Fruit fly (Drosophila melanogaster) whole organism, prepupa: ENCODE data around the gene slp1.
A peak's percentile ranks its signal among the peaks of the same experiment; 100 is the strongest.

ENCODE experiments used
- Blimp-1 ChIP-seq: fragments of 200-800 bp; sonication (Bioruptor generic); optimal IDR thresholded peaks from 3 replicates; lab custom pipeline; 2017; ENCODE audit warnings: missing biosample characterization, missing genetic modification characterization, mild to moderate bottlenecking, moderate library complexity, missing genetic modification reagents
- CG10631 ChIP-seq: fragments of 200-800 bp; sonication (Bioruptor generic); optimal IDR thresholded peaks from 2 replicates; lab custom pipeline; 2016; ENCODE audit warnings: missing biosample characterization, missing genetic modification characterization
- CG11294 ChIP-seq: fragments of 200-800 bp; sonication (Bioruptor generic); IDR thresholded peaks from 2 replicates; pipeline ENCODE4 v1.3.6; 2022; ENCODE audit warnings: missing biosample characterization, missing genetic modification characterization
- CG11762 ChIP-seq: fragments of 200-800 bp; sonication (Bioruptor generic); optimal IDR thresholded peaks from 3 replicates; lab custom pipeline; 2016; ENCODE audit warnings: missing biosample characterization, missing genetic modification characterization; ENCODE audit not compliant: insufficient read depth
- CG11902 ChIP-seq: fragments of 200-800 bp; sonication (Bioruptor generic); optimal IDR thresholded peaks from 3 replicates; lab custom pipeline; 2016; ENCODE audit warnings: missing biosample characterization, missing genetic modification characterization
- CG15336 ChIP-seq: fragments of 200-800 bp; sonication (Bioruptor generic); IDR thresholded peaks from 2 replicates; pipeline ENCODE4 v1.3.6; 2022; ENCODE audit warnings: missing biosample characterization, missing genetic modification characterization
- CG1621 ChIP-seq: fragments of 200-800 bp; sonication (Bioruptor generic); optimal IDR thresholded peaks from 3 replicates; lab custom pipeline; 2018; ENCODE audit warnings: missing biosample characterization, mild to moderate bottlenecking, missing genetic modification characterization
- CG16779 ChIP-seq: fragments of 200-800 bp; sonication (Bioruptor generic); optimal IDR thresholded peaks from 3 replicates; lab custom pipeline; 2017; ENCODE audit warnings: missing biosample characterization, mild to moderate bottlenecking, missing genetic modification characterization
- CG3032 ChIP-seq: fragments of 200-800 bp; optimal IDR thresholded peaks from 2 replicates; lab custom pipeline; 2019; ENCODE audit warnings: missing biosample characterization, mild to moderate bottlenecking, missing genetic modification characterization, moderate library complexity
- CG31627 ChIP-seq: fragments of 200-800 bp; sonication (Bioruptor generic); optimal IDR thresholded peaks from 3 replicates; lab custom pipeline; 2016; ENCODE audit warnings: missing biosample characterization, missing genetic modification characterization
- CG32006 ChIP-seq: fragments of 200-800 bp; sonication (Bioruptor generic); optimal IDR thresholded peaks from 3 replicates; lab custom pipeline; 2017; ENCODE audit warnings: missing biosample characterization, mild to moderate bottlenecking, missing genetic modification characterization
- CG34406 ChIP-seq: fragments of 200-800 bp; sonication (Bioruptor generic); optimal IDR thresholded peaks from 3 replicates; lab custom pipeline; 2016; ENCODE audit warnings: missing biosample characterization, missing genetic modification characterization
- CG3919 ChIP-seq: fragments of 200-800 bp; sonication (Bioruptor generic); optimal IDR thresholded peaks from 3 replicates; lab custom pipeline; 2016; ENCODE audit warnings: missing biosample characterization, missing genetic modification characterization
- CG4318 ChIP-seq: fragments of 200-800 bp; sonication (Bioruptor generic); optimal IDR thresholded peaks from 3 replicates; lab custom pipeline; 2017; ENCODE audit warnings: missing biosample characterization, mild to moderate bottlenecking, missing genetic modification characterization
- CG6163 ChIP-seq: fragments of 200-800 bp; sonication (Bioruptor generic); IDR thresholded peaks from 3 replicates; pipeline ENCODE4 v1.3.6; 2022; ENCODE audit warnings: missing biosample characterization, missing genetic modification characterization
- CG6808 ChIP-seq: fragments of 200-800 bp; sonication (Bioruptor generic); optimal IDR thresholded peaks from 3 replicates; lab custom pipeline; 2017; ENCODE audit warnings: missing biosample characterization, missing genetic modification characterization, mild to moderate bottlenecking, moderate library complexity, missing genetic modification reagents
- CG6854 ChIP-seq: fragments of 200-800 bp; sonication (Bioruptor generic); optimal IDR thresholded peaks from 2 replicates; lab custom pipeline; 2017; ENCODE audit warnings: missing biosample characterization, mild to moderate bottlenecking, missing genetic modification characterization
- CG7368 ChIP-seq: fragments of 200-800 bp; sonication (Bioruptor generic); optimal IDR thresholded peaks from 3 replicates; lab custom pipeline; 2016; ENCODE audit warnings: missing biosample characterization, missing genetic modification characterization
- CG8119 ChIP-seq: fragments of 200-800 bp; sonication (Bioruptor generic); IDR thresholded peaks from 3 replicates; pipeline ENCODE4 v1.3.6; 2022; ENCODE audit warnings: missing biosample characterization, missing genetic modification characterization
- CG8319 ChIP-seq: fragments of 200-800 bp; sonication (Bioruptor generic); optimal IDR thresholded peaks from 3 replicates; lab custom pipeline; 2016; ENCODE audit warnings: missing biosample characterization, missing genetic modification characterization
- CG8632 ChIP-seq: fragments of 200-800 bp; sonication (Bioruptor generic); optimal IDR thresholded peaks from 3 replicates; lab custom pipeline; 2016; ENCODE audit warnings: missing biosample characterization, missing genetic modification characterization
- Eip75B ChIP-seq: fragments of 200-800 bp; sonication (Bioruptor generic); optimal IDR thresholded peaks from 3 replicates; lab custom pipeline; 2016; ENCODE audit warnings: missing biosample characterization, missing genetic modification characterization
- Eip78C ChIP-seq: fragments of 200-800 bp; sonication (Bioruptor generic); peaks from one replicate; lab custom pipeline; 2016; ENCODE audit warnings: missing biosample characterization, missing genetic modification characterization
- Ets21C ChIP-seq: fragments of 200-800 bp; sonication (Bioruptor generic); optimal IDR thresholded peaks from 3 replicates; lab custom pipeline; 2016; ENCODE audit warnings: missing biosample characterization, missing genetic modification characterization
- Ets96B ChIP-seq: fragments of 200-800 bp; optimal IDR thresholded peaks from 2 replicates; lab custom pipeline; 2019; ENCODE audit warnings: missing biosample characterization, mild to moderate bottlenecking, missing genetic modification characterization, moderate library complexity
- Gug ChIP-seq: fragments of 200-800 bp; sonication (Bioruptor generic); IDR thresholded peaks from 2 replicates; pipeline ENCODE4 v1.3.6; 2022; ENCODE audit warnings: missing biosample characterization, missing genetic modification characterization
- Hr38 ChIP-seq: sonication (Bioruptor generic); optimal IDR thresholded peaks from 2 replicates; lab custom pipeline; 2016; ENCODE audit warnings: missing biosample characterization, missing genetic modification characterization
- Hr39 ChIP-seq: fragments of 200-800 bp; sonication (Bioruptor generic); optimal IDR thresholded peaks from 2 replicates; lab custom pipeline; 2016; ENCODE audit warnings: missing biosample characterization, missing genetic modification characterization
- Hr4 ChIP-seq: fragments of 200-800 bp; sonication (Bioruptor generic); optimal IDR thresholded peaks from 3 replicates; lab custom pipeline; 2016; ENCODE audit warnings: missing biosample characterization, missing genetic modification characterization
- Lpt ChIP-seq: fragments of 200-800 bp; sonication (Bioruptor generic); optimal IDR thresholded peaks from 3 replicates; lab custom pipeline; 2016; ENCODE audit warnings: missing biosample characterization, missing genetic modification characterization
- Met ChIP-seq: fragments of 200-800 bp; sonication (Bioruptor generic); optimal IDR thresholded peaks from 3 replicates; lab custom pipeline; 2016; ENCODE audit warnings: missing biosample characterization, missing genetic modification characterization
- OdsH ChIP-seq: fragments of 200-800 bp; sonication (Bioruptor generic); optimal IDR thresholded peaks from 3 replicates; lab custom pipeline; 2016; ENCODE audit warnings: missing biosample characterization, missing genetic modification characterization
- Smox ChIP-seq: fragments of 200-800 bp; sonication (Bioruptor generic); optimal IDR thresholded peaks from 3 replicates; lab custom pipeline; 2016; ENCODE audit warnings: missing biosample characterization, missing genetic modification characterization
- Sox102F ChIP-seq: fragments of 200-800 bp; sonication (Bioruptor generic); optimal IDR thresholded peaks from 2 replicates; lab custom pipeline; 2016; ENCODE audit warnings: missing biosample characterization, mild to moderate bottlenecking, missing genetic modification characterization
- Sox14 ChIP-seq: fragments of 200-800 bp; sonication (Bioruptor generic); optimal IDR thresholded peaks from 3 replicates; lab custom pipeline; 2016; ENCODE audit warnings: missing biosample characterization, missing genetic modification characterization
- Sox15 ChIP-seq: fragments of 200-800 bp; sonication (Bioruptor generic); optimal IDR thresholded peaks from 3 replicates; lab custom pipeline; 2016; ENCODE audit warnings: missing biosample characterization, missing genetic modification characterization
- cyc ChIP-seq: fragments of 200-800 bp; sonication (Bioruptor generic); optimal IDR thresholded peaks from 3 replicates; lab custom pipeline; 2016; ENCODE audit warnings: missing biosample characterization, missing genetic modification characterization
- dac ChIP-seq: fragments of 200-800 bp; sonication (Bioruptor generic); optimal IDR thresholded peaks from 2 replicates; lab custom pipeline; 2017; ENCODE audit warnings: missing biosample characterization, mild to moderate bottlenecking, missing genetic modification characterization
- dsx ChIP-seq: fragments of 200-800 bp; optimal IDR thresholded peaks from 3 replicates; lab custom pipeline; 2019; ENCODE audit warnings: missing biosample characterization, mild to moderate bottlenecking, missing genetic modification characterization, moderate library complexity; ENCODE audit not compliant: poor library complexity, severe bottlenecking
- eg ChIP-seq: fragments of 200-800 bp; sonication (Bioruptor generic); IDR thresholded peaks from 3 replicates; pipeline ENCODE4 v1.3.6; 2022; ENCODE audit warnings: missing biosample characterization, missing genetic modification characterization
- esn ChIP-seq: fragments of 200-800 bp; sonication (Bioruptor generic); optimal IDR thresholded peaks from 2 replicates; lab custom pipeline; 2016; ENCODE audit warnings: missing biosample characterization, mild to moderate bottlenecking, missing genetic modification characterization, moderate library complexity
- fd59A ChIP-seq: fragments of 200-800 bp; sonication (Bioruptor generic); optimal IDR thresholded peaks from 2 replicates; lab custom pipeline; 2017; ENCODE audit warnings: missing biosample characterization, mild to moderate bottlenecking, missing genetic modification characterization, missing genetic modification reagents
- fd85E ChIP-seq: fragments of 200-800 bp; sonication (Bioruptor generic); optimal IDR thresholded peaks from 3 replicates; lab custom pipeline; 2016; ENCODE audit warnings: missing biosample characterization, missing genetic modification characterization
- pdm3 ChIP-seq: fragments of 200-800 bp; sonication (Bioruptor generic); optimal IDR thresholded peaks from 3 replicates; lab custom pipeline; 2016; ENCODE audit warnings: missing biosample characterization, missing genetic modification characterization
- salr ChIP-seq, 2 experiments: fragments of 200-800 bp; sonication (Bioruptor generic); optimal IDR thresholded peaks; 3 replicates each; lab custom pipeline; 2016 to 2018; ENCODE audit warnings: missing biosample characterization in 2 of 2, missing genetic modification characterization in 2 of 2, mild to moderate bottlenecking in 1 of 2
- spab ChIP-seq: fragments of 200-800 bp; sonication (Bioruptor generic); optimal IDR thresholded peaks from 2 replicates; lab custom pipeline; 2017; ENCODE audit warnings: missing biosample characterization, mild to moderate bottlenecking, missing genetic modification characterization, missing genetic modification reagents
- ss ChIP-seq, 2 experiments: fragments of 200-800 bp; sonication (Bioruptor generic); optimal IDR thresholded peaks; 2 replicates in 1 of 2; 3 replicates in 1 of 2; lab custom pipeline; 2017 to 2018; ENCODE audit warnings: mild to moderate bottlenecking in 2 of 2, missing biosample characterization in 2 of 2, missing genetic modification characterization in 2 of 2, moderate library complexity in 1 of 2
- svp ChIP-seq: fragments of 200-800 bp; sonication (Bioruptor generic); peaks from one replicate; lab custom pipeline; 2016; ENCODE audit warnings: missing biosample characterization, missing genetic modification characterization
- topi ChIP-seq: fragments of 200-800 bp; sonication (Bioruptor generic); optimal IDR thresholded peaks from 3 replicates; lab custom pipeline; 2016; ENCODE audit warnings: missing biosample characterization, missing genetic modification characterization
- vri ChIP-seq: fragments of 200-800 bp; sonication (Bioruptor generic); optimal IDR thresholded peaks from 3 replicates; lab custom pipeline; 2016; ENCODE audit warnings: missing biosample characterization, mild to moderate bottlenecking, missing genetic modification characterization

slp1 gene

DNA sequence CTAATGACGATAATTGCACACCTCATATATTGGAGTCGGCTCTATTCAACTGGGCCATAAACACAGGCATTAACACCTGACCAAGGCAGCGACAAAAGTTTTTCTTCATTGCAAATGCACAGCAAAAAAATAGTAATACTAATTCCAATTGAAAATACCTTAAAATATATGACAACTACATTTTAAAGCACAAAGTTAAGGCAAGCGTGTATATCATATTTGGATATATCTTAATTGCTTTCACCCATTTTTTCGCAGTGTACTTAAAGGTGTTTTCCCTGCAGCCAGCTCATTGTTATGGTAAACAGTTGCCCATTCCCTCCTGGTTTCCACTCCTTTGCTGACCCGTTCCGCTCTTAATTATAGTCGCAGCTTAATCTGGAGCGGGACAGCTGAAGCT lies 15.5 kb downstream of the slp1 start (continued):
- no peak for TF ChIP-seq CG11294 (GFP tag; lab: Robert Waterston, UW)
- TF ChIP-seq Blimp-1 (GFP tag; lab: Kevin White, UChicago): no peak
- no peak for TF ChIP-seq Hr39
- no peak for TF ChIP-seq CG11902
- TF ChIP-seq Hr4 (GFP tag; lab: Kevin White, UChicago): no peak
- TF ChIP-seq OdsH (GFP tag; lab: Kevin White, UChicago): no peak
- no peak for TF ChIP-seq CG11762 (GFP tag; lab: Kevin White, UChicago)

DNA sequence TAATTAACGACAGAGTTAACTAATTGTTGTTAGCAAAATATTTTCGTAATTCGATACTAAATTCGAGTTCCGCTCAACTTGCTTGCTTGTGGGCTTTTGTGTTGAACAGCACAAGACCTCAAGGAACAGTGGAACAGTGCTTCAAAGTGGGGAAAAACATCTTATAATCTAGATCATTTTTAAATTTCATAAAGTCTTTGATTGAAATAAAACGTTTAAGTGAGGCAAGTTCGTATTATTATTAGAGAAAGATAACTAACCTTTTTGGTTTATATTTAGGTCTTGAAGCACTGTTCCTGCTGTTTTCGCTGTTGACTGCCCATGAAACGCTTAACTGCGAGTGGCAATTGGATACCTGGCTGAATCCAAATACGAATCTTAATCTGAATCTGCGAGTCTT lies 18.7 kb downstream of the slp1 start:
- TF ChIP-seq CG8632 (GFP tag; lab: Kevin White, UChicago) (no peak), CG6808 (GFP tag; lab: Kevin White, UChicago) (no peak), CG8319 (GFP tag; lab: Kevin White, UChicago) (no peak), Ets21C (GFP tag; lab: Kevin White, UChicago) (peak; percentile 24), Eip75B (peak; percentile 11), CG1621 (tag; lab: Kevin White, UChicago) (no peak), CG34406 (peak; percentile 33), spab (GFP tag; lab: Kevin White, UChicago) (no peak), CG15336 (no peak), Met (GFP tag; lab: Kevin White, UChicago) (no peak), dac (GFP tag; lab: Kevin White, UChicago) (no peak), Sox14 (peak; percentile 28), eg (GFP tag; lab: Robert Waterston, UW) (no peak), svp (no peak), Sox15 (GFP tag; lab: Kevin White, UChicago) (no peak), Lpt (GFP tag; lab: Kevin White, UChicago) (no peak), salr (GFP tag; optimal IDR thresholded peaks at IDR 0.05; lab: Kevin White, UChicago) (no peak), Hr4 (GFP tag; lab: Kevin White, UChicago) (no peak), Gug (no peak), ss (GFP tag; optimal IDR thresholded peaks at IDR 0.05; lab: Kevin White, UChicago) (no peak), CG7368 (GFP tag; lab: Kevin White, UChicago) (no peak), topi (GFP tag; lab: Kevin White, UChicago) (no peak), Sox102F (GFP tag; lab: Kevin White, UChicago) (peak; percentile 53), Hr38 (no peak), fd59A (GFP tag; lab: Kevin White, UChicago) (no peak), Ets96B (tag; lab: Kevin White, UChicago) (no peak), Blimp-1 (GFP tag; lab: Kevin White, UChicago) (no peak), CG6163 (GFP tag; lab: Robert Waterston, UW) (no peak), CG8119 (GFP tag; lab: Robert Waterston, UW) (no peak), CG6854 (no peak), CG11294 (GFP tag; lab: Robert Waterston, UW) (no peak), CG10631 (GFP tag; lab: Kevin White, UChicago) (no peak), esn (GFP tag; lab: Kevin White, UChicago) (peak; percentile 55), dsx (no peak), Smox (peak; percentile 43), OdsH (GFP tag; lab: Kevin White, UChicago) (peak; percentile 21), CG3032 (tag; lab: Kevin White, UChicago) (no peak), cyc (GFP tag; lab: Kevin White, UChicago) (no peak), CG11762 (GFP tag; lab: Kevin White, UChicago) (no peak), pdm3 (GFP tag; lab: Kevin White, UChicago) (peak; percentile 37), fd85E (GFP tag; lab: Kevin White, UChicago) (no peak), vri (peak; percentile 41), CG31627 (GFP tag; lab: Kevin White, UChicago) (no peak), CG4318 (GFP tag; lab: Kevin White, UChicago) (no peak), Eip78C (GFP tag; lab: Kevin White, UChicago) (no peak), CG3919 (GFP tag; lab: Kevin White, UChicago) (no peak), CG32006 (GFP tag; lab: Kevin White, UChicago) (peak; percentile 9), Hr39 (peak; percentile 49), CG16779 (tag; lab: Kevin White, UChicago) (no peak)
